Worm (Caenorhabditis elegans) whole organism, late embryonic: Measurements from ENCODE around the gene srw-54.

Source experiments
- C08G9.2 ChIP-seq: sonication (generic microtip); optimal IDR thresholded peaks from 2 replicates; lab custom pipeline; 2016; ENCODE audit warnings: mild to moderate bottlenecking, missing genetic modification characterization, moderate library complexity, missing compliant biosample characterization
- C38D4.7 ChIP-seq: fragments of 200-800 bp; sonication (Bioruptor generic); optimal IDR thresholded peaks from 2 replicates; lab custom pipeline; 2018; ENCODE audit warnings: mild to moderate bottlenecking, missing genetic modification characterization, moderate library complexity, missing compliant biosample characterization
- Y22D7AL.16 ChIP-seq: sonication (generic microtip); optimal IDR thresholded peaks from 2 replicates; lab custom pipeline; 2016; ENCODE audit warnings: missing genetic modification characterization, missing compliant biosample characterization
- ceh-19 ChIP-seq: fragments of 200-800 bp; sonication (Bioruptor generic); optimal IDR thresholded peaks from 2 replicates; lab custom pipeline; 2018; ENCODE audit warnings: mild to moderate bottlenecking, missing genetic modification characterization, missing compliant biosample characterization
- ceh-22 ChIP-seq: sonication (generic microtip); optimal IDR thresholded peaks from 2 replicates; lab custom pipeline; 2017; ENCODE audit warnings: missing biosample characterization, missing genetic modification characterization
- ceh-24 ChIP-seq: sonication (generic microtip); optimal IDR thresholded peaks from 2 replicates; lab custom pipeline; 2016; ENCODE audit warnings: mild to moderate bottlenecking, missing genetic modification characterization, missing compliant biosample characterization
- ceh-48 ChIP-seq: sonication (generic microtip); optimal IDR thresholded peaks from 2 replicates; lab custom pipeline; 2016; ENCODE audit warnings: missing genetic modification characterization, inconsistent platforms, missing compliant biosample characterization
- ceh-6 ChIP-seq: fragments of 200-800 bp; sonication (Bioruptor generic); optimal IDR thresholded peaks from 2 replicates; lab custom pipeline; 2018; ENCODE audit warnings: mild to moderate bottlenecking, missing genetic modification characterization, missing compliant biosample characterization
- che-1 ChIP-seq: sonication (generic microtip); optimal IDR thresholded peaks from 2 replicates; lab custom pipeline; 2016; ENCODE audit warnings: mild to moderate bottlenecking, missing genetic modification characterization, missing compliant biosample characterization
- elt-2 ChIP-seq: sonication (generic microtip); optimal IDR thresholded peaks from 2 replicates; lab custom pipeline; 2016; ENCODE audit warnings: missing genetic modification reagents, missing genetic modification characterization, missing compliant biosample characterization
- hlh-6 ChIP-seq: sonication (generic microtip); optimal IDR thresholded peaks from 2 replicates; lab custom pipeline; 2016; ENCODE audit warnings: missing genotype, missing genetic modification characterization, missing compliant biosample characterization
- lim-6 ChIP-seq: sonication (generic microtip); optimal IDR thresholded peaks from 2 replicates; lab custom pipeline; 2016; ENCODE audit warnings: missing genetic modification characterization, missing compliant biosample characterization
- lin-11 ChIP-seq: fragments of 200-800 bp; sonication (Bioruptor generic); optimal IDR thresholded peaks from 2 replicates; lab custom pipeline; 2018; ENCODE audit warnings: mild to moderate bottlenecking, missing genetic modification characterization, missing compliant biosample characterization
- madf-2 ChIP-seq: sonication (generic microtip); optimal IDR thresholded peaks from 2 replicates; lab custom pipeline; 2017; ENCODE audit warnings: missing genetic modification characterization, missing compliant biosample characterization
- mec-3 ChIP-seq: sonication (generic microtip); optimal IDR thresholded peaks from 2 replicates; lab custom pipeline; 2016; ENCODE audit warnings: borderline replicate concordance, missing genetic modification characterization, missing compliant biosample characterization
- nfya-1 ChIP-seq: sonication (generic microtip); optimal IDR thresholded peaks from 2 replicates; lab custom pipeline; 2017; ENCODE audit warnings: missing genetic modification characterization, mild to moderate bottlenecking, missing compliant biosample characterization, antibody characterized with exemption, moderate library complexity
- nhr-11 ChIP-seq: fragments of 150-350 bp; optimal IDR thresholded peaks from 2 replicates; lab custom pipeline; 2014; ENCODE audit warnings: missing biosample characterization, missing genetic modification characterization
- nhr-232 ChIP-seq: sonication (generic microtip); optimal IDR thresholded peaks from 2 replicates; lab custom pipeline; 2016; ENCODE audit warnings: missing genetic modification characterization, missing compliant biosample characterization
- pag-3 ChIP-seq: sonication (generic microtip); optimal IDR thresholded peaks from 2 replicates; lab custom pipeline; 2016; ENCODE audit warnings: missing compliant biosample characterization, missing genetic modification characterization, borderline replicate concordance
- pat-9 ChIP-seq: fragments of 200-800 bp; sonication (Bioruptor generic); optimal IDR thresholded peaks from 2 replicates; lab custom pipeline; 2018; ENCODE audit warnings: mild to moderate bottlenecking, missing genetic modification characterization, moderate library complexity, missing compliant biosample characterization
- pha-2 ChIP-seq: sonication (generic microtip); optimal IDR thresholded peaks from 2 replicates; lab custom pipeline; 2017; ENCODE audit warnings: mild to moderate bottlenecking, missing genetic modification characterization, missing compliant biosample characterization
- rnt-1 ChIP-seq: sonication (generic microtip); optimal IDR thresholded peaks from 2 replicates; lab custom pipeline; 2016; ENCODE audit warnings: missing genetic modification characterization, missing compliant biosample characterization
- sdc-2 ChIP-seq: sonication (generic microtip); optimal IDR thresholded peaks from 2 replicates; lab custom pipeline; 2016; ENCODE audit warnings: missing genotype, missing genetic modification characterization, missing compliant biosample characterization
- sox-4 ChIP-seq: sonication (generic microtip); optimal IDR thresholded peaks from 2 replicates; lab custom pipeline; 2017; ENCODE audit warnings: mild to moderate bottlenecking, missing genetic modification characterization, inconsistent platforms, missing compliant biosample characterization
- syd-9 ChIP-seq: sonication (generic microtip); optimal IDR thresholded peaks from 2 replicates; lab custom pipeline; 2016; ENCODE audit warnings: mild to moderate bottlenecking, missing genetic modification characterization, moderate library complexity, missing compliant biosample characterization
- ttx-3 ChIP-seq: sonication (generic microtip); optimal IDR thresholded peaks from 2 replicates; lab custom pipeline; 2016; ENCODE audit warnings: missing genetic modification reagents, missing genetic modification characterization, missing compliant biosample characterization
- unc-42 ChIP-seq: sonication (generic microtip); optimal IDR thresholded peaks from 2 replicates; lab custom pipeline; 2016; ENCODE audit warnings: missing genotype, missing genetic modification characterization, missing compliant biosample characterization
- zip-5 ChIP-seq: sonication (generic microtip); optimal IDR thresholded peaks from 2 replicates; lab custom pipeline; 2016; ENCODE audit warnings: missing genetic modification characterization, missing compliant biosample characterization

srw-54 gene

ce11 chrV:16621894-16622293 lies 10.8 kb downstream of the srw-54 start:
- TF ChIP-seq ceh-24 (no peak), ceh-6 (GFP tag; lab: Kevin White, UChicago) (peak; percentile 57), nfya-1 (no peak), syd-9 (tag; lab: Kevin White, UChicago) (no peak), mec-3 (tag; lab: Kevin White, UChicago) (no peak), nhr-232 (tag; lab: Kevin White, UChicago) (no peak), ttx-3 (peak; percentile 56), pat-9 (tag; lab: Kevin White, UChicago) (peak; percentile 24), unc-42 (tag; lab: Kevin White, UChicago) (no peak), lin-11 (tag; lab: Kevin White, UChicago) (peak; percentile 45), elt-2 (tag; lab: Kevin White, UChicago) (peak; percentile 26), che-1 (no peak), C38D4.7 (GFP tag; lab: Kevin White, UChicago) (no peak), ceh-48 (no peak), sox-4 (no peak), rnt-1 (tag; lab: Kevin White, UChicago) (no peak), Y22D7AL.16 (tag; lab: Kevin White, UChicago) (no peak), lim-6 (tag; lab: Kevin White, UChicago) (no peak)

ce11 chrV:16622754-16623261 lies 11.7 kb downstream of the srw-54 start, which contains the start of gene Y70C5A.2:
TSS of gene Y70C5A.2 (minus strand) at chrV:16623211.
- TF ChIP-seq pha-2 (tag; lab: Kevin White, UChicago) (no peak), ceh-6 (GFP tag; lab: Kevin White, UChicago) (no peak), pag-3 (peak; percentile 82), C08G9.2 (no peak), nhr-11 (tag; lab: Kevin White, UChicago) (no peak)

ce11 chrV:16627962-16628361 lies 16.8 kb downstream of the srw-54 start, which contains the start of gene oac-53:
TSS of gene oac-53 (minus strand) at chrV:16627970.
- TF ChIP-seq elt-2 (tag; lab: Kevin White, UChicago) (peak; percentile 32), ttx-3 (no peak)

ce11 chrV:16628991-16629390 lies 17.9 kb downstream of the srw-54 start, which contains the start of gene W06G6.2:
TSS of gene W06G6.2 (plus strand) at chrV:16629291.
- no peak for TF ChIP-seq zip-5 (tag; lab: Kevin White, UChicago)
- peak; percentile 62 for TF ChIP-seq sdc-2 (tag; lab: Kevin White, UChicago)

ce11 chrV:16629600-16629999 lies 18.5 kb downstream of the srw-54 start, which contains the start of gene srd-21:
TSS of gene srd-21 (plus strand) at chrV:16629900.
- TF ChIP-seq ceh-22 (tag; lab: Kevin White, UChicago) (no peak), ceh-19 (GFP tag; lab: Kevin White, UChicago) (no peak)
- TF ChIP-seq, all 69 proteins: peak for 0

DNA sequence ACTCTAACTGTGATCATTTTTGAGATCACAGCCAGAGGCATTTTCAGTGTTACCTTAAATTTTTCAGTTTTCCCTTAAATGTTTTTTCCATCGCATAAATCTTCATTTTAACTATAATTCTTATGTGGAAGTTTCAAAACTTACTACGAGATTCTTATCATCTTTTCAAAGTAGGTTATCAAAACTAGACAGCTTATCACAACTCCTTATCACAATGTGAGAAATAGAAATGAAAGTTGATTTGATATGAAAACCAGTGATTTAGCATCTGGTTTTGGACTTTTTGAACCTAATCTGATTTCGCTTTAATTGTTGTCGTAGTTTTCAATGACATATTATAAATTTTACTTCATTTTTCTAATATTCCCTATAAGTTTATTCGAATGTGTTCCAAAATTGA lies 24.8 kb downstream of the srw-54 start, which contains the start of gene mltn-11:
Gene mltn-11 (plus strand): TSS at position 276 of the 400 bp plus-strand sequence.
- TF ChIP-seq hlh-6 (tag; lab: Kevin White, UChicago) (no peak), rnt-1 (tag; lab: Kevin White, UChicago) (no peak), elt-2 (tag; lab: Kevin White, UChicago) (peak; percentile 76)

DNA sequence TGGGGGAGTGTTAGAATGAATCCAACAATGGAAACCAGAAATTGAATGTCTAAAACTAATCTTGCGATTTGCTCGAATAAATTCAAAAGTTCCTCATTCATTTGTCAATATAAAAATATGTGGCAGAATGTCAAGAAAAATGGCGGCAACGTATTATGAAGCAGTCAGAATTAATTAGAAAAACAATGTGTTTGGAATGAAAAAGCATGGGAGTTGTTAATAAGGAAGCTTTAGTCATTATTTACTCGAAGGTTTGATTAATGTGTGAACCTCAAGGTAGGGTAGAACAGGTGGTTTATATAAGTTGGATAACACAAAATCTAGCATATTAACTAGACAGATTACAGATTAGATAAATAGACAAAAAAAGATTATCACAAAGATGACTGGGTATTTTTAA lies 27.1 kb downstream of the srw-54 start, which contains the start of gene srw-76:
Gene srw-76 (minus strand): TSS at position 101 of the 400 bp plus-strand sequence.
- TF ChIP-seq ttx-3 = no peak
- TF ChIP-seq C08G9.2 = no peak
- no peak for TF ChIP-seq madf-2 (tag; lab: Kevin White, UChicago)
